Fruit fly (Drosophila melanogaster): ENCODE data around the gene CG32269.

dm6 chr3L:3165399-3165798 lies 43.4 kb downstream of the CG32269 start:
- TF ChIP-seq lz (GFP tag; optimal IDR thresholded peaks at IDR 0.05) (no peak), CG3032 (tag; optimal IDR thresholded peaks at IDR 0.05) (no peak), CG3919 (GFP tag; optimal IDR thresholded peaks at IDR 0.05) (no peak), esn (GFP tag; optimal IDR thresholded peaks at IDR 0.05) (no peak), pdm3 (GFP tag; optimal IDR thresholded peaks at IDR 0.05) (no peak), CG6792 (GFP tag; optimal IDR thresholded peaks at IDR 0.05) (no peak), OdsH (GFP tag; optimal IDR thresholded peaks at IDR 0.05) (no peak), CG1621 (tag; optimal IDR thresholded peaks at IDR 0.05) (no peak), Hr39 (GFP tag; optimal IDR thresholded peaks at IDR 0.05) (no peak)

All from whole organism, prepupa.